Fruit fly (Drosophila melanogaster): ENCODE results near the gene Cpr65Ax1.
A peak's percentile ranks its signal among the peaks of the same experiment; 100 is the strongest.

Gene Cpr65Ax1

DNA sequence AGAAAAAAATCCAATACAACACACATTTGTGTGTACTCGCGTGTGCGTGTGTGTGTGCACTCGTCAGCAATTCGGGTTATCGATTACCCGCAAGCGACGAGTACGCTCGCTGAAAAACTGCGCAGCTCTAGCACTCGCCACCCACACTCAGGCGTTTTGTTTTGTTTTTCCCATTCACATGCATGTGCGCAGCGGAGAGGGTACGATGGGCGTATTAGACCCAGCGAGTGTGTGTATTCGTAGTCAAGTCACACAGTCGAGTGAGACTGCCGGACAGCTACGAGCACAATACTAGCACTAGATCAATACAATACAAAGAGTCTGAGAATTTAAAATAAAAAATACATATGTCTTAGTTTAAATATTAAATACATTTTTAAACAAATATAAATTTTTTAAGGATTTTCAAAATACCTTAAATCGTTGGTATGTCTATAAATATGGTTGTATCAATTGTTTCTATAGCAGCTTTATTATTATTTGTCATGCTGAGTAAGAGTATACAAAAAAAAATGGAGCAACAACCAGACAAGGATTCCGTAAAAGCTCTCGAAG lies 37.2 kb upstream of the Cpr65Ax1 start, which contains the start of the genes D19B and CG43293 (continued):
- TF ChIP-seq CG7357 (GFP tag; IDR thresholded peaks at IDR 0.05) (peak; percentile 54; the same call in 1 of the 3 replicates), row (GFP tag; IDR thresholded peaks at IDR 0.05) (peak; percentile 98), Nf-YA (GFP tag; IDR thresholded peaks at IDR 0.05) (peak; percentile 70), HLHmδ (GFP tag; optimal IDR thresholded peaks at IDR 0.05) (peak; percentile 81), tap (tag; optimal IDR thresholded peaks at IDR 0.05) (peak; percentile 75), CG15601 (tag; optimal IDR thresholded peaks at IDR 0.05) (peak; percentile 73), CG11696 (GFP tag; IDR thresholded peaks at IDR 0.05) (peak; percentile 99), klu (GFP tag; IDR thresholded peaks at IDR 0.05) (peak; percentile 92), CG10565 (GFP tag; optimal IDR thresholded peaks at IDR 0.05) (no peak), Mad (GFP tag; optimal IDR thresholded peaks at IDR 0.05) (peak; percentile 87), chm (GFP tag; IDR thresholded peaks at IDR 0.05) (peak; percentile 97), CG10654 (GFP tag; optimal IDR thresholded peaks at IDR 0.05) (peak; percentile 86), Sry-δ (GFP tag; optimal IDR thresholded peaks at IDR 0.05) (peak; percentile 90), CG33557 (GFP tag; optimal IDR thresholded peaks at IDR 0.05) (peak; percentile 38), ase (GFP tag; IDR thresholded peaks at IDR 0.05) (peak; percentile 92), CG32772 (GFP tag; IDR thresholded peaks at IDR 0.05) (peak; percentile 85), dan (GFP tag; IDR thresholded peaks at IDR 0.05) (no peak), CG1529 (GFP tag; optimal IDR thresholded peaks at IDR 0.05) (peak; percentile 72), CG18764 (GFP tag; optimal IDR thresholded peaks at IDR 0.05) (peak; percentile 85), CG7271 (tag; optimal IDR thresholded peaks at IDR 0.05) (no peak), Dfd (GFP tag; optimal IDR thresholded peaks at IDR 0.05) (no peak), inv (GFP tag; IDR thresholded peaks at IDR 0.05; ENCODE audit: partially characterized antibody) (0 out of 2 replicates have a peak, but pooled peaks have one; percentile 14), CG8478 (optimal IDR thresholded peaks at IDR 0.05) (peak; percentile 77), CG1832 (GFP tag; optimal IDR thresholded peaks at IDR 0.05) (no peak), Ets65A (GFP tag) (peak; percentile 98), dysf (GFP tag; IDR thresholded peaks at IDR 0.05) (peak; percentile 91), abd-A (tag; optimal IDR thresholded peaks at IDR 0.05) (no peak), CG9817 (tag; optimal IDR thresholded peaks at IDR 0.05) (peak; percentile 80), insv (GFP tag; optimal IDR thresholded peaks at IDR 0.05) (peak in 1 of 2 experiments; percentile 69), Atf-2 (GFP tag; optimal IDR thresholded peaks at IDR 0.05) (peak; percentile 73), sc (optimal IDR thresholded peaks at IDR 0.05) (no peak), sc (GFP tag; optimal IDR thresholded peaks at IDR 0.05) (peak; percentile 65), scrt (GFP tag; optimal IDR thresholded peaks at IDR 0.05) (peak; percentile 73), Dll (GFP tag; IDR thresholded peaks at IDR 0.05; ENCODE audit: partially characterized antibody) (peak; percentile 65; the same call in 2 of the 4 replicates), Eip74EF (GFP tag; optimal IDR thresholded peaks at IDR 0.05) (no peak), rib (GFP tag; IDR thresholded peaks at IDR 0.05) (peak; percentile 92), fu2 (GFP tag; optimal IDR thresholded peaks at IDR 0.05) (peak; percentile 77), CG18476 (GFP tag; optimal IDR thresholded peaks at IDR 0.05) (peak; percentile 74), Hr39 (optimal IDR thresholded peaks at IDR 0.05) (no peak), CG13296 (GFP tag; optimal IDR thresholded peaks at IDR 0.05) (peak; percentile 88), jigr1 (GFP tag; IDR thresholded peaks at IDR 0.05) (0 out of 3 replicates have a peak, but pooled peaks have one; percentile 24), ap (GFP tag; IDR thresholded peaks at IDR 0.05) (peak; percentile 69), cato (GFP tag; optimal IDR thresholded peaks at IDR 0.05; ENCODE audit: borderline replicate concordance) (peak; percentile 80), Fer2 (tag; optimal IDR thresholded peaks at IDR 0.05) (peak; percentile 71), CG17186 (GFP tag; optimal IDR thresholded peaks at IDR 0.05) (peak; percentile 58), HmgZ (tag; optimal IDR thresholded peaks at IDR 0.05) (peak; percentile 92), Sry-β (GFP tag; optimal IDR thresholded peaks at IDR 0.05) (peak; percentile 84), CG9609 (GFP tag; optimal IDR thresholded peaks at IDR 0.05) (peak; percentile 87), lmd (GFP tag; IDR thresholded peaks at IDR 0.05) (peak; percentile 93), CG31224 (GFP tag; IDR thresholded peaks at IDR 0.05) (peak; percentile 76), CG11504 (tag; optimal IDR thresholded peaks at IDR 0.05) (peak; percentile 87)
